Worm (Caenorhabditis elegans) whole organism, L1 larva: ENCODE measurements around the gene T07E3.3.

ENCODE experiments used
- C04F5.9 ChIP-seq: sonication (generic microtip); optimal IDR thresholded peaks from 2 replicates; lab custom pipeline; 2016; ENCODE audit warnings: missing genetic modification characterization, missing compliant biosample characterization
- C34B4.2 ChIP-seq: sonication (generic microtip); optimal IDR thresholded peaks from 2 replicates; lab custom pipeline; 2017; ENCODE audit warnings: mild to moderate bottlenecking, missing genetic modification characterization, missing compliant biosample characterization
- F16B12.6 ChIP-seq: fragments of 150-350 bp; optimal IDR thresholded peaks from 2 replicates; lab custom pipeline; 2014; ENCODE audit warnings: missing biosample characterization, missing genetic modification characterization
- alr-1 ChIP-seq: fragments of 200-800 bp; sonication (Bioruptor generic); optimal IDR thresholded peaks from 2 replicates; lab custom pipeline; 2018; ENCODE audit warnings: borderline replicate concordance, mild to moderate bottlenecking, missing genetic modification characterization, missing compliant biosample characterization
- ama-1 ChIP-seq: fragments of 150-350 bp; optimal IDR thresholded peaks from 2 replicates; lab custom pipeline; 2014
- blmp-1 ChIP-seq: fragments of 150-350 bp; optimal IDR thresholded peaks from 2 replicates; lab custom pipeline; 2014; ENCODE audit warnings: missing biosample characterization, missing genetic modification characterization
- ceh-63 ChIP-seq: fragments of 200-800 bp; sonication (Bioruptor generic); optimal IDR thresholded peaks from 2 replicates; lab custom pipeline; 2018; ENCODE audit warnings: mild to moderate bottlenecking, missing genetic modification characterization, missing compliant biosample characterization
- ceh-90 ChIP-seq: sonication (generic microtip); optimal IDR thresholded peaks from 2 replicates; lab custom pipeline; 2016; ENCODE audit warnings: missing genetic modification characterization, missing compliant biosample characterization
- ces-1 ChIP-seq: fragments of 150-350 bp; optimal IDR thresholded peaks from 2 replicates; lab custom pipeline; 2014; ENCODE audit warnings: missing biosample characterization, missing genetic modification reagents, missing genetic modification characterization
- dpl-1 ChIP-seq, 3 experiments: fragments of 150-350 bp in 2 of 3; sonication (generic microtip) in 1 of 3; optimal IDR thresholded peaks; 2 replicates each; lab custom pipeline; 2014 to 2017; ENCODE audit warnings: missing biosample characterization in 3 of 3, missing genetic modification characterization in 3 of 3, missing genetic modification reagents in 3 of 3
- dsc-1 ChIP-seq: sonication (generic microtip); optimal IDR thresholded peaks from 2 replicates; lab custom pipeline; 2016; ENCODE audit warnings: mild to moderate bottlenecking, missing genetic modification characterization, missing compliant biosample characterization
- efl-1 ChIP-seq, 4 experiments: fragments of 150-350 bp; optimal IDR thresholded peaks in 3 of 4; peaks in 1 of 4; 1 replicate in 1 of 4; 2 replicates in 3 of 4; lab custom pipeline; 2014; ENCODE audit warnings: missing biosample characterization in 2 of 4, missing genetic modification characterization in 2 of 4, missing genetic modification reagents in 2 of 4
- egl-13 ChIP-seq: sonication (generic microtip); optimal IDR thresholded peaks from 2 replicates; lab custom pipeline; 2016; ENCODE audit warnings: missing genotype, missing genetic modification reagents, missing genetic modification characterization, missing compliant biosample characterization
- elt-2 ChIP-seq: sonication (generic microtip); optimal IDR thresholded peaks from 2 replicates; lab custom pipeline; 2016; ENCODE audit warnings: missing genetic modification characterization, mild to moderate bottlenecking, inconsistent platforms, missing compliant biosample characterization, missing genetic modification reagents
- fkh-10 ChIP-seq: sonication (generic microtip); optimal IDR thresholded peaks from 2 replicates; lab custom pipeline; 2017; ENCODE audit warnings: missing biosample characterization, missing genetic modification reagents, missing genetic modification characterization
- fkh-4 ChIP-seq: sonication (generic microtip); optimal IDR thresholded peaks from 2 replicates; lab custom pipeline; 2016; ENCODE audit warnings: missing compliant biosample characterization, missing genetic modification characterization, borderline replicate concordance
- fkh-8 ChIP-seq: sonication (generic microtip); optimal IDR thresholded peaks from 2 replicates; lab custom pipeline; 2016; ENCODE audit warnings: mild to moderate bottlenecking, missing genetic modification characterization, missing compliant biosample characterization
- hlh-17 ChIP-seq: fragments of 200-800 bp; sonication (Bioruptor generic); optimal IDR thresholded peaks from 2 replicates; lab custom pipeline; 2018; ENCODE audit warnings: missing genetic modification characterization, mild to moderate bottlenecking, missing compliant biosample characterization, moderate library complexity, borderline replicate concordance
- hpl-2 ChIP-seq: fragments of 150-350 bp; optimal IDR thresholded peaks from 2 replicates; lab custom pipeline; 2014; ENCODE audit warnings: missing biosample characterization, missing genetic modification reagents, missing genetic modification characterization
- irx-1 ChIP-seq: sonication (generic microtip); optimal IDR thresholded peaks from 2 replicates; lab custom pipeline; 2016; ENCODE audit warnings: missing genetic modification characterization, missing compliant biosample characterization
- jun-1 ChIP-seq: fragments of 150-350 bp; optimal IDR thresholded peaks from 2 replicates; lab custom pipeline; 2014; ENCODE audit warnings: missing biosample characterization, missing genetic modification reagents, missing genetic modification characterization
- lin-13 ChIP-seq: fragments of 150-350 bp; optimal IDR thresholded peaks from 2 replicates; lab custom pipeline; 2014; ENCODE audit warnings: missing biosample characterization, missing genetic modification reagents, missing genetic modification characterization
- lin-14 ChIP-seq: fragments of 200-800 bp; sonication (Bioruptor generic); optimal IDR thresholded peaks from 2 replicates; lab custom pipeline; 2018; ENCODE audit warnings: mild to moderate bottlenecking, missing genetic modification characterization, moderate library complexity, missing compliant biosample characterization
- lin-15B ChIP-seq: fragments of 150-350 bp; sonication (generic microtip); optimal IDR thresholded peaks from 3 replicates; lab custom pipeline; 2014; ENCODE audit warnings: missing biosample characterization, missing genetic modification characterization
- lin-35 ChIP-seq, 2 experiments: fragments of 150-350 bp; optimal IDR thresholded peaks; 2 replicates each; lab custom pipeline; 2014; ENCODE audit warnings: missing biosample characterization in 2 of 2, missing genetic modification characterization in 2 of 2, missing genetic modification reagents in 2 of 2
- lir-3 ChIP-seq: sonication (generic microtip); optimal IDR thresholded peaks from 2 replicates; lab custom pipeline; 2016; ENCODE audit warnings: mild to moderate bottlenecking, missing genetic modification characterization, moderate library complexity, missing compliant biosample characterization; ENCODE audit not compliant: poor library complexity
- lsy-2 ChIP-seq, 2 experiments: fragments of 150-350 bp; optimal IDR thresholded peaks; 2 replicates each; lab custom pipeline; 2014; ENCODE audit warnings: missing biosample characterization in 2 of 2, missing genetic modification characterization in 2 of 2
- mdl-1 ChIP-seq, 2 experiments: fragments of 150-350 bp; optimal IDR thresholded peaks; 2 replicates each; lab custom pipeline; 2014 to 2017; ENCODE audit warnings: missing biosample characterization in 2 of 2, missing genetic modification characterization in 2 of 2, inconsistent platforms in 1 of 2
- mep-1 ChIP-seq: fragments of 150-350 bp; optimal IDR thresholded peaks from 2 replicates; lab custom pipeline; 2014; ENCODE audit warnings: missing biosample characterization, missing genetic modification characterization
- nhr-11 ChIP-seq: fragments of 150-350 bp; optimal IDR thresholded peaks from 2 replicates; lab custom pipeline; 2014; ENCODE audit warnings: missing biosample characterization, missing genetic modification characterization
- nhr-12 ChIP-seq: sonication (generic microtip); optimal IDR thresholded peaks from 2 replicates; lab custom pipeline; 2017; ENCODE audit warnings: missing biosample characterization, missing genetic modification characterization
- nhr-19 ChIP-seq: fragments of 200-800 bp; sonication (Bioruptor generic); conservative IDR thresholded peaks from 2 replicates; pipeline ENCODE4 v1.3.6; 2022; ENCODE audit warnings: missing genetic modification characterization, missing compliant biosample characterization
- nhr-20 ChIP-seq: sonication (generic microtip); optimal IDR thresholded peaks from 2 replicates; lab custom pipeline; 2016; ENCODE audit warnings: mild to moderate bottlenecking, missing genetic modification characterization, missing compliant biosample characterization
- nhr-28 ChIP-seq: fragments of 150-350 bp; optimal IDR thresholded peaks from 2 replicates; lab custom pipeline; 2014; ENCODE audit warnings: missing biosample characterization, missing genetic modification characterization
- nhr-90 ChIP-seq: sonication (generic microtip); optimal IDR thresholded peaks from 2 replicates; lab custom pipeline; 2016; ENCODE audit warnings: mild to moderate bottlenecking, missing genetic modification characterization, missing compliant biosample characterization; ENCODE audit not compliant: poor library complexity
- pax-3 ChIP-seq: fragments of 200-800 bp; sonication (Bioruptor generic); optimal IDR thresholded peaks from 2 replicates; lab custom pipeline; 2018; ENCODE audit warnings: mild to moderate bottlenecking, missing genetic modification characterization, moderate library complexity, missing compliant biosample characterization
- pqm-1 ChIP-seq: sonication (generic microtip); optimal IDR thresholded peaks from 3 replicates; lab custom pipeline; 2017; ENCODE audit warnings: missing biosample characterization, missing genetic modification characterization
- rnt-1 ChIP-seq: sonication (generic microtip); optimal IDR thresholded peaks from 2 replicates; lab custom pipeline; 2016; ENCODE audit warnings: mild to moderate bottlenecking, missing genetic modification characterization, moderate library complexity, missing compliant biosample characterization
- snpc-4 ChIP-seq: fragments of 150-350 bp; optimal IDR thresholded peaks from 2 replicates; lab custom pipeline; 2014; ENCODE audit warnings: missing biosample characterization, missing genetic modification characterization
- sup-37 ChIP-seq: fragments of 200-800 bp; sonication (Bioruptor generic); optimal IDR thresholded peaks from 2 replicates; lab custom pipeline; 2018; ENCODE audit warnings: mild to moderate bottlenecking, missing genetic modification characterization, missing compliant biosample characterization
- tlp-1 ChIP-seq: fragments of 150-350 bp; optimal IDR thresholded peaks from 2 replicates; lab custom pipeline; 2014; ENCODE audit warnings: missing biosample characterization, missing genetic modification characterization
- vab-15 ChIP-seq: sonication (generic microtip); optimal IDR thresholded peaks from 2 replicates; lab custom pipeline; 2017; ENCODE audit warnings: missing genotype, mild to moderate bottlenecking, missing genetic modification characterization, missing compliant biosample characterization
- zag-1 ChIP-seq: fragments of 150-350 bp; optimal IDR thresholded peaks from 2 replicates; lab custom pipeline; 2014; ENCODE audit warnings: missing biosample characterization, missing genetic modification characterization
- zip-4 ChIP-seq: fragments of 200-800 bp; sonication (Bioruptor generic); optimal IDR thresholded peaks from 2 replicates; lab custom pipeline; 2018; ENCODE audit warnings: mild to moderate bottlenecking, missing genetic modification characterization, moderate library complexity, missing compliant biosample characterization

Gene T07E3.3

ce11 chrIII:6947896-6948295 is 44.2 kb downstream of the T07E3.3 start:
- TF ChIP-seq lir-3 (tag; lab: Kevin White, UChicago) (no peak), alr-1 (no peak), ceh-63 (no peak), nhr-28 (tag; lab: Kevin White, UChicago) (no peak), lin-35 (GFP tag; optimal IDR thresholded peaks at IDR 0.05; lab: Kevin White, UChicago) (peak in 1 of 2 experiments; percentile 15), fkh-4 (no peak), pqm-1 (no peak), dsc-1 (no peak), hlh-17 (no peak), ceh-90 (no peak), egl-13 (no peak), jun-1 (tag; lab: Kevin White, UChicago) (no peak), lin-14 (GFP tag; lab: Kevin White, UChicago) (peak; percentile 44), nhr-19 (GFP tag; lab: Robert Waterston, UW) (no peak), lsy-2 (tag; optimal IDR thresholded peaks at IDR 0.05; lab: Kevin White, UChicago) (peak in 1 of 2 experiments; percentile 3), ama-1 (lab: Kevin White, UChicago) (no peak), vab-15 (tag; lab: Kevin White, UChicago) (no peak), zag-1 (no peak), hpl-2 (GFP tag; lab: Kevin White, UChicago) (no peak), nhr-20 (no peak), pax-3 (tag; lab: Kevin White, UChicago) (no peak), mdl-1 (tag; optimal IDR thresholded peaks at IDR 0.05; lab: Kevin White, UChicago) (no peak), mep-1 (tag; lab: Kevin White, UChicago) (peak; percentile 21), elt-2 (tag; lab: Kevin White, UChicago) (no peak), zip-4 (no peak), C04F5.9 (tag; lab: Kevin White, UChicago) (no peak), lin-13 (GFP tag; lab: Kevin White, UChicago) (no peak), nhr-11 (tag; lab: Kevin White, UChicago) (no peak), tlp-1 (tag; lab: Kevin White, UChicago) (no peak), blmp-1 (tag; lab: Kevin White, UChicago) (peak; percentile 52), irx-1 (tag; lab: Kevin White, UChicago) (no peak)

- TF ChIP-seq snpc-4 (tag; lab: Kevin White, UChicago) (no peak), tlp-1 (tag; lab: Kevin White, UChicago) (no peak), lin-35 (GFP tag; optimal IDR thresholded peaks at IDR 0.05; lab: Kevin White, UChicago) (peak in 1 of 2 experiments; percentile 35), nhr-90 (tag; lab: Kevin White, UChicago) (no peak), nhr-12 (tag; lab: Kevin White, UChicago) (no peak), dpl-1 (GFP tag; optimal IDR thresholded peaks at IDR 0.05; lab: Kevin White, UChicago) (peak in 1 of 3 experiments; percentile 37), fkh-10 (GFP tag; lab: Kevin White, UChicago) (no peak), zip-4 (no peak), sup-37 (no peak), rnt-1 (tag; lab: Kevin White, UChicago) (no peak), irx-1 (tag; lab: Kevin White, UChicago) (no peak), C04F5.9 (tag; lab: Kevin White, UChicago) (no peak), F16B12.6 (tag; lab: Kevin White, UChicago) (no peak), lin-14 (GFP tag; lab: Kevin White, UChicago) (peak; percentile 54), C34B4.2 (no peak), blmp-1 (tag; lab: Kevin White, UChicago) (peak; percentile 90), ces-1 (GFP tag; lab: Kevin White, UChicago) (no peak), efl-1 (optimal IDR thresholded peaks at IDR 0.05; lab: Kevin White, UChicago) (peak in 1 of 2 experiments; percentile 25), efl-1 (GFP tag; optimal IDR thresholded peaks at IDR 0.05 in 1 of 2; lab: Kevin White, UChicago) (peak; percentile 11 to 48), lin-15B (peak; percentile 1), fkh-8 (tag; lab: Kevin White, UChicago) (no peak), lsy-2 (tag; optimal IDR thresholded peaks at IDR 0.05; lab: Kevin White, UChicago) (peak in 1 of 2 experiments; percentile 43)
Measured at ce11 chrIII:6951435-6951834, 47.8 kb downstream of the T07E3.3 start.
